Worm (Caenorhabditis elegans) whole organism, midembryonic: Measurements from ENCODE around the gene daf-18.

ENCODE experiments used
- T22C8.4 ChIP-seq: fragments of 200-800 bp; sonication (Bioruptor generic); IDR thresholded peaks from 2 replicates; pipeline ENCODE4 v1.3.6; 2022; ENCODE audit warnings: missing genetic modification characterization, missing compliant biosample characterization
- klf-2 ChIP-seq: fragments of 200-800 bp; sonication (Bioruptor generic); conservative IDR thresholded peaks from 2 replicates; pipeline ENCODE4 v1.3.6; 2022; ENCODE audit warnings: missing genetic modification reagents, missing genetic modification characterization, missing compliant biosample characterization
- ref-1 ChIP-seq: fragments of 200-800 bp; sonication (Bioruptor generic); conservative IDR thresholded peaks from 2 replicates; pipeline ENCODE4 v1.3.6; 2022; ENCODE audit warnings: missing genetic modification reagents, missing genetic modification characterization, missing compliant biosample characterization
- tab-1 ChIP-seq: fragments of 200-800 bp; sonication (Bioruptor generic); IDR thresholded peaks from 2 replicates; pipeline ENCODE4 v1.3.6; 2022; ENCODE audit warnings: missing genetic modification characterization, missing compliant biosample characterization
- ztf-29 ChIP-seq: fragments of 200-800 bp; sonication (Bioruptor generic); IDR thresholded peaks from 2 replicates; pipeline ENCODE4 v1.3.6; 2022; ENCODE audit warnings: missing genetic modification reagents, missing genetic modification characterization, missing compliant biosample characterization

DNA sequence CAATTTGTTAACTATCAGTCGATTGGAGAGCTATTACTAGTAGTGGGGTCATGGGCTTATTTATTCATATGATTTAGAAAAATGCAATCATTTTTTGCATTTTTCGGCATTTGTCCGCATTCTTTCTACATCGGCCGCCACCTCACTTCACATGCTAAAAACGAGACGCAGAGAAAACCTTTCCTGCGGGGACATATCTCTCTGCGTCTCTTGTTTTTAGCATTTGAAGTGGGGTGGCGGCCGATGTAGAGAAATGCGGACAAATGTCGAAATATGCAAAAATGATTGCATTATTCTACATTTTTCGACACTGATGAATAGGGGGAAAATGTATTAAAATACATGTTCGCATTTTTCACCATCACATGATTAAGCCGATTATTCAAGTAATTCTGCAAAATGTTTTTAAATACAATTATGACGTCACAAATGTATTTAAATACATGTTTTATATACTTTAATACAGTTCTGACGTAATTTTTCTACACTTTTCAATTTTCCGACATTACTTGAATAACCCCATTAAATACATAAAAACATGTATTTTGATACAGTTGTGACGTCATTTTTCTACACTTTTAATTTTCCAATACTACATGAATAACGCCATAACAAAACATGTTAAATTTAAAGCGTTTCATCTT is 52.7 kb downstream of the daf-18 start:
- TF ChIP-seq T22C8.4 (GFP tag; lab: Robert Waterston, UW) (no peak), tab-1 (GFP tag; lab: Robert Waterston, UW) (no peak), ztf-29 (no peak), klf-2 (GFP tag; lab: Robert Waterston, UW) (no peak), ref-1 (GFP tag; lab: Robert Waterston, UW) (no peak)
